Worm (Caenorhabditis elegans): Measurements from ENCODE around the gene C46A5.1.

Gene C46A5.1

DNA sequence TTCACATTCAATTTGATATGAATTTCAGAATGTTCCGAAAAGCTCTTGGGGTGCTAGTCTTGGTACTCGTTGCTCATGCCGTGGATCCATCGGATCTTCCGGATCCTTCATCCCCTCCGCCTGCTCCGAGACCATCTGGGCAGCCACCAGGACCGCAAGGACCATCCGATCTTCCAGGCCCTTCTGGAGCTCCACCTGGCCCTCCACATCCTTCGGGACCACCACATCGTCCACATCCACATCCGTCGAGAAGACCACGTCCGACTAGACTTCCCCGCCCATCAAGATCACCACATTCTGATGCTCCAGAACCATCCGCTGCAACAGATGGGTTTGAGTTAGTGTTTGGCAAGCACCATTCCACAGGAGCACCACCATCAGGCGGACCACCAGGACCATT, 29.1 kb upstream of the C46A5.1 start, which contains the start of gene clx-1:
TSS of gene clx-1 (plus strand) at position 30 of the 400 bp plus-strand sequence.
- TF ChIP-seq lin-11 (tag; optimal IDR thresholded peaks at IDR 0.05) = no peak
- TF ChIP-seq ztf-11 (tag; optimal IDR thresholded peaks at IDR 0.05) = no peak
- TF ChIP-seq ZK546.5 (tag; optimal IDR thresholded peaks at IDR 0.05) = no peak
- no peak for TF ChIP-seq mbf-1 (tag; optimal IDR thresholded peaks at IDR 0.05)
- no peak for TF ChIP-seq C34F6.9 (tag; optimal IDR thresholded peaks at IDR 0.05)
- TF ChIP-seq blmp-1 (tag; optimal IDR thresholded peaks at IDR 0.05; ENCODE audit: insufficient read depth) = no peak
- TF ChIP-seq F13H6.1 (tag; optimal IDR thresholded peaks at IDR 0.05) = no peak
- TF ChIP-seq egl-27 (tag; optimal IDR thresholded peaks at IDR 0.05) = no peak
- TF ChIP-seq lin-13 (GFP tag; optimal IDR thresholded peaks at IDR 0.05) = no peak
- TF ChIP-seq lin-39 (tag; optimal IDR thresholded peaks at IDR 0.05) = no peak
- TF ChIP-seq dmd-4 (tag; optimal IDR thresholded peaks at IDR 0.05) = no peak

DNA sequence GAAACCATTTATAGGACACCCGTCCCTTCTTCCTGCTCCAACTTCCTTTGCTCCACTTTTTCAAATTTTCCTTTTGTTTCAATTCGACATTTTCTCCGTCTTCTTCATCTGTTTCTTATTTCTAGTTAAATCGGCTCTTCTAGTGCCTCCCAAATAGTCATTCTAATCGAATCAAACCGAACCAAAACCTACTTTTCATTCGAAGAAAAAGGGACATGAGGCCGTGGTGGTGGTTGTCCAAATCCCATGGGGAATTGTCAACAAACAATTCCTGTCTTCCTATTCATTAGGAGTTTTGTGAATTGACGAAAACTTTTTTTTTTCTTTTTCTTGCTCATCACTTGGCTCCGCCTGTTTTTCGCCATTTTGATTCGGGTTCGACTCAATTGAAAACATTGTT, 27.1 kb upstream of the C46A5.1 start:
- no peak for TF ChIP-seq nhr-23 (tag; optimal IDR thresholded peaks at IDR 0.05)
- TF ChIP-seq fos-1 (tag; optimal IDR thresholded peaks at IDR 0.05) = no peak
- no peak for TF ChIP-seq Y55F3AM.14 (GFP tag; optimal IDR thresholded peaks at IDR 0.05)
- TF ChIP-seq mbf-1 (tag; optimal IDR thresholded peaks at IDR 0.05) = no peak
- TF ChIP-seq F13H6.1 (tag; optimal IDR thresholded peaks at IDR 0.05) = no peak
- TF ChIP-seq ZK546.5 (tag; optimal IDR thresholded peaks at IDR 0.05) = no peak
- no peak for TF ChIP-seq elt-3 (tag; optimal IDR thresholded peaks at IDR 0.05)
- no peak for TF ChIP-seq lsy-2 (tag; optimal IDR thresholded peaks at IDR 0.05)
- TF ChIP-seq lin-39 (tag; optimal IDR thresholded peaks at IDR 0.05) = no peak
- TF ChIP-seq C34F6.9 (tag; optimal IDR thresholded peaks at IDR 0.05) = no peak
- TF ChIP-seq nhr-10 (tag; optimal IDR thresholded peaks at IDR 0.05) = no peak
- TF ChIP-seq ceh-82 (tag; optimal IDR thresholded peaks at IDR 0.05) = no peak
- TF ChIP-seq nhr-237 (tag; optimal IDR thresholded peaks at IDR 0.05) = no peak
- TF ChIP-seq blmp-1 (tag; optimal IDR thresholded peaks at IDR 0.05; ENCODE audit: insufficient read depth) = no peak
- TF ChIP-seq mab-5 (tag; optimal IDR thresholded peaks at IDR 0.05) = no peak

DNA sequence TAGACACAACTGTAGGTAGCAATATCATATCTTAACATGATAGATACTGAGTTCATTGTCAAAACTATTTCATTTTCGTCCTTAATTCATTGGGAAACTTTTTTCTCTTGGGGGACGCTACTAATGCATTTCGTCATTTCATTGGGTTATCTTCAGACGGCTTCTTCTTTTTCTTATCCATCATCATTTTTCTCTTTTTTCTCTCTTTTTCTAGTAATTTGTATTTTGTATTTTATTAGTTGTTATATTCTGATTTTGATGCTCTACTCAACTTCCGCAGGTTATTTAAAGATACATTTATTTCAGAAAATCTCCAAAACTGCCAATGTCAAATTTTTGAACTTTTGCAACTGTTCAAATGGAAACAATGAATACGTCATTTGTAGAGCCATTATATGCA, 20.2 kb upstream of the C46A5.1 start, which contains the start of gene npr-35:
TSS of gene npr-35 (plus strand) at position 301 of the 400 bp plus-strand sequence.
- no peak for TF ChIP-seq egl-27 (tag; optimal IDR thresholded peaks at IDR 0.05)
- no peak for TF ChIP-seq peb-1 (tag; optimal IDR thresholded peaks at IDR 0.05)
- TF ChIP-seq blmp-1 (tag; optimal IDR thresholded peaks at IDR 0.05; ENCODE audit: insufficient read depth) = no peak
- no peak for TF ChIP-seq unc-62 (GFP tag; optimal IDR thresholded peaks at IDR 0.05)
- no peak for TF ChIP-seq ZK546.5 (tag; optimal IDR thresholded peaks at IDR 0.05)
- TF ChIP-seq nhr-129 (tag; optimal IDR thresholded peaks at IDR 0.05) = no peak
- TF ChIP-seq ztf-1 (GFP tag; conservative IDR thresholded peaks at IDR 0.05) = no peak
- no peak for TF ChIP-seq nhr-23 (tag; optimal IDR thresholded peaks at IDR 0.05)
- no peak for TF ChIP-seq C34F6.9 (tag; optimal IDR thresholded peaks at IDR 0.05)
- no peak for TF ChIP-seq F13H6.1 (tag; optimal IDR thresholded peaks at IDR 0.05)
- TF ChIP-seq ama-1 (optimal IDR thresholded peaks at IDR 0.05) = no peak

DNA sequence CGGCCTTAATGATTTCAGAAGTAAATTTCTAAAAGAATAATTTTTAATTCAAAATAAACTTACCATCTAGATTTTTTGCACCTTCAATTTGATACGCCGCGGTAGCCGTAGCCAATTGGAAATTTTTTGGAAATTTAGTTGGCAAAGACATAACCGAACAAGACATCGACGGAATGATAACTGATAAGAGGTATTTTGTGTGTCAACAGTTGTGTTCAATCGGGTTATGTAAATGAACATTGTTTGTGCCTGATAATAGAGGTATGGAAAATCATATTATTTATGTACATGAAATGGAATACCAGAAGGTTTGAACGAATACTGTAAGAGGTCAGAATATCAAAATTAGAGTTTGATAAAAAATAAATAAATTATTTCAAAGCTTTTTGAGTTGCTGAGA, 15.9 kb upstream of the C46A5.1 start, which contains the start of gene klo-1:
TSS of gene klo-1 (minus strand) at position 388 of the 400 bp plus-strand sequence.
- TF ChIP-seq lsy-2 (tag; optimal IDR thresholded peaks at IDR 0.05) = no peak
- TF ChIP-seq ztf-1 (GFP tag; conservative IDR thresholded peaks at IDR 0.05) = no peak
- peak; percentile 38 for TF ChIP-seq sma-9 (GFP tag; optimal IDR thresholded peaks at IDR 0.05)
- no peak for TF ChIP-seq sma-9 (tag; optimal IDR thresholded peaks at IDR 0.05)
- no peak for TF ChIP-seq mdl-1 (tag; optimal IDR thresholded peaks at IDR 0.05)
- TF ChIP-seq fos-1 (tag; optimal IDR thresholded peaks at IDR 0.05) = peak; percentile 83
- peak; percentile 54 for TF ChIP-seq crh-2 (tag; optimal IDR thresholded peaks at IDR 0.05)

ce11 chrIV:7753108-7753507, 10.6 kb upstream of the C46A5.1 start, which contains the start of gene col-14:
col-14 (plus strand) TSS chrIV:7753408.
- TF ChIP-seq mbf-1 (tag; optimal IDR thresholded peaks at IDR 0.05) = no peak
- no peak for TF ChIP-seq nhr-6 (tag; optimal IDR thresholded peaks at IDR 0.05)
- no peak for TF ChIP-seq sem-4 (tag; optimal IDR thresholded peaks at IDR 0.05)
- TF ChIP-seq alr-1 (tag; optimal IDR thresholded peaks at IDR 0.05) = no peak
- no peak for TF ChIP-seq C34F6.9 (tag; optimal IDR thresholded peaks at IDR 0.05)
- no peak for TF ChIP-seq crh-2 (tag; optimal IDR thresholded peaks at IDR 0.05)
- TF ChIP-seq mab-5 (tag; optimal IDR thresholded peaks at IDR 0.05) = no peak
- no peak for TF ChIP-seq nhr-10 (tag; optimal IDR thresholded peaks at IDR 0.05)
- no peak for TF ChIP-seq Y55F3AM.14 (GFP tag; optimal IDR thresholded peaks at IDR 0.05)
- TF ChIP-seq snpc-4 (tag; optimal IDR thresholded peaks at IDR 0.05) = no peak
- TF ChIP-seq dmd-4 (tag; optimal IDR thresholded peaks at IDR 0.05) = no peak
- no peak for TF ChIP-seq unc-39 (tag; optimal IDR thresholded peaks at IDR 0.05)
- no peak for TF ChIP-seq R02D3.7 (tag; optimal IDR thresholded peaks at IDR 0.05)
- no peak for TF ChIP-seq nhr-129 (tag; optimal IDR thresholded peaks at IDR 0.05)
- TF ChIP-seq sma-9 (GFP tag; optimal IDR thresholded peaks at IDR 0.05) = no peak
- no peak for TF ChIP-seq sma-9 (tag; optimal IDR thresholded peaks at IDR 0.05)
- TF ChIP-seq ZK546.5 (tag; optimal IDR thresholded peaks at IDR 0.05) = no peak
- TF ChIP-seq elt-3 (tag; optimal IDR thresholded peaks at IDR 0.05) = no peak
- TF ChIP-seq aly-2 (tag; optimal IDR thresholded peaks at IDR 0.05) = no peak
- TF ChIP-seq blmp-1 (tag; optimal IDR thresholded peaks at IDR 0.05; ENCODE audit: insufficient read depth) = no peak
- TF ChIP-seq peb-1 (tag; optimal IDR thresholded peaks at IDR 0.05) = no peak
